Fruit fly (Drosophila melanogaster): ENCODE results near the gene CG10347.

Gene CG10347

dm6 chrX:11854758-11855465, at the start of gene CG10347, which contains the start of gene ATP7:
CG10347 (minus strand) TSS chrX:11854931.
ATP7 (plus strand) TSS chrX:11855022.
- TF ChIP-seq CG8478 (optimal IDR thresholded peaks at IDR 0.05) (no peak), psq (optimal IDR thresholded peaks at IDR 0.05) (no peak), usp (GFP tag; optimal IDR thresholded peaks at IDR 0.05) (no peak), EcR (GFP tag; optimal IDR thresholded peaks at IDR 0.05) (no peak), Dll (optimal IDR thresholded peaks at IDR 0.05) (no peak), pan (optimal IDR thresholded peaks at IDR 0.05) (no peak)

DNA sequence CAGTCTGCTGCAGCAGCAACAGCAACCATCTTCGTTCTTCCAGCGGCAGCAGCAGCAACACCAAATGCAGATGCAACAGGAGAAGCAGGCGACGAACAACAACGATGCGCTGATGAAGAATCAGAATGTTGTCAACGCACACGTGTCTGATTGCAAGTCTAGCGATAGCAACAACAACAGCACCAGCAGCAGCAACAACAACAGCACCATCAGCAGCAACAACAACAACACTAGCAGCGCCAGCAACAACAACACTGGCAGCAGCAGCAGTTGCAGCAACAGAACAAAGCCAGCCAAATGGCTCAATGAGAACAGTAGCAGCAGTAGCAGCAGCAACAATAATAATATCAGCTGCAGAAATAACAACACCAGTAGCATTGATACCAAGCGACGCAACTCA, 40.4 kb upstream of the CG10347 start:
- no peak for TF ChIP-seq Dll (optimal IDR thresholded peaks at IDR 0.05)
- TF ChIP-seq CG8478 (optimal IDR thresholded peaks at IDR 0.05): no peak
- no peak for TF ChIP-seq usp (GFP tag; optimal IDR thresholded peaks at IDR 0.05)
- TF ChIP-seq psq (optimal IDR thresholded peaks at IDR 0.05): no peak
- no peak for TF ChIP-seq pan (optimal IDR thresholded peaks at IDR 0.05)
- TF ChIP-seq EcR (GFP tag; optimal IDR thresholded peaks at IDR 0.05): no peak

DNA sequence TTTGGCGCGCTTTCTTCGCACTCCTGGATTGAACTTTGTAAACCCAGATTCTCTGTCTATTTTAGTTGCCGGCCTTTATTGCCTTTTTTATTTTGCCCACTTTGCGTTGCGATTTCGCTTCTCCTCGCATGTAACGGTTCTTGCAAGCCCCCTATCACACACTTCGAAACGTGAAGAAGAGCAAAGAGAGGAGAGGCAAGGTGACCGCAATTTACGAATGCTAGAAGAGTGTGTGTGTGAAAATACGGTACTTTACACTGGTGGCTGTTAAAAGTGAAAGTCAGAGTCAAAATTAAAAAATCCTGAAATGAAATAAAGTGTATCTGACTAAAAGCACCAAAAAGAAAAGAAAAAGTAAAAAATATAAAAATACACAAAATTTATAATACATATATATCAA, 39.5 kb upstream of the CG10347 start:
- TF ChIP-seq Dll (optimal IDR thresholded peaks at IDR 0.05) (no peak), pan (optimal IDR thresholded peaks at IDR 0.05) (no peak), EcR (GFP tag; optimal IDR thresholded peaks at IDR 0.05) (no peak), usp (GFP tag; optimal IDR thresholded peaks at IDR 0.05) (no peak), CG8478 (optimal IDR thresholded peaks at IDR 0.05) (no peak), psq (optimal IDR thresholded peaks at IDR 0.05) (no peak)

dm6 chrX:11893643-11894042, 38.9 kb upstream of the CG10347 start, which contains the start of gene wisp:
wisp (plus strand) TSS chrX:11893943.
- TF ChIP-seq EcR (GFP tag; optimal IDR thresholded peaks at IDR 0.05) (no peak), Dll (optimal IDR thresholded peaks at IDR 0.05) (no peak), psq (optimal IDR thresholded peaks at IDR 0.05) (no peak), CG8478 (optimal IDR thresholded peaks at IDR 0.05) (no peak), pan (optimal IDR thresholded peaks at IDR 0.05) (no peak), usp (GFP tag; optimal IDR thresholded peaks at IDR 0.05) (no peak)

DNA sequence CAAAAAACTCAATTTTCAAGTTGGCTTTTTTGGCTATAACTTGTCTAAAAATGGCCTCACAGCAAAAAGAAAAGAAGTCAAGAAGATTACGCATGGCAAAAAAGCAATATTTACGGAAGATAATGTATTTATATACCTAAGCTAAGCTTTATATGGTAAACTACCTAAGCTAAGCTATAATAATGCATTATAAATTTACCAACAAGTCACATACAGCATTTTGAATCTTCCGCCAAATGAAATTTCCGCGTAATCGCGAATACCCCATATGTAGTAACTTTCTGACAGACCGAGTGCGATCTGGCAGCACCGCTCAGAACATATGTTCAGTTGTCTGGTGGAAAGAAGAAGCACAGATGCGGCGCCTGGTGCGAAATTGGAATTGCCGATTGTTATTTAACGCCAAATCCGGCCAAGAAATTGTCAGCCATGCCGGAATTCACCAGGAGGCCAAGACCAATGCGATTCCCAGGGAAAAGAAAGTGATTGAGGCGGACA, 37.0 kb upstream of the CG10347 start, which contains the start of gene sicily:
TSS of gene sicily (plus strand) at position 51 of the 498 bp plus-strand sequence.
- TF ChIP-seq psq (optimal IDR thresholded peaks at IDR 0.05): no peak
- TF ChIP-seq pan (optimal IDR thresholded peaks at IDR 0.05): no peak

dm6 chrX:11888142-11888541, 33.4 kb upstream of the CG10347 start, which contains the start of gene CG1840:
CG1840 (plus strand) TSS chrX:11888352.
- no peak for TF ChIP-seq usp (GFP tag; optimal IDR thresholded peaks at IDR 0.05)
- no peak for TF ChIP-seq CG8478 (optimal IDR thresholded peaks at IDR 0.05)
- TF ChIP-seq Dll (optimal IDR thresholded peaks at IDR 0.05): no peak
- TF ChIP-seq EcR (GFP tag; optimal IDR thresholded peaks at IDR 0.05): no peak
- no peak for TF ChIP-seq pan (optimal IDR thresholded peaks at IDR 0.05)
- no peak for TF ChIP-seq psq (optimal IDR thresholded peaks at IDR 0.05)

- TF ChIP-seq pan (optimal IDR thresholded peaks at IDR 0.05): no peak
- TF ChIP-seq Dll (optimal IDR thresholded peaks at IDR 0.05): no peak
- no peak for TF ChIP-seq psq (optimal IDR thresholded peaks at IDR 0.05)
- no peak for TF ChIP-seq usp (GFP tag; optimal IDR thresholded peaks at IDR 0.05)
- TF ChIP-seq EcR (GFP tag; optimal IDR thresholded peaks at IDR 0.05): no peak
- no peak for TF ChIP-seq CG8478 (optimal IDR thresholded peaks at IDR 0.05)
Observed at dm6 chrX:11886976-11887375, 32.2 kb upstream of the CG10347 start, which contains the start of the genes CG10353 and SelG. CG10353 (minus strand) TSS chrX:11887162. SelG (plus strand) TSS chrX:11887284.

dm6 chrX:11885356-11885755, 30.6 kb upstream of the CG10347 start:
- TF ChIP-seq usp (GFP tag; optimal IDR thresholded peaks at IDR 0.05) (no peak), Dll (optimal IDR thresholded peaks at IDR 0.05) (no peak), pan (optimal IDR thresholded peaks at IDR 0.05) (no peak), psq (optimal IDR thresholded peaks at IDR 0.05) (no peak)

DNA sequence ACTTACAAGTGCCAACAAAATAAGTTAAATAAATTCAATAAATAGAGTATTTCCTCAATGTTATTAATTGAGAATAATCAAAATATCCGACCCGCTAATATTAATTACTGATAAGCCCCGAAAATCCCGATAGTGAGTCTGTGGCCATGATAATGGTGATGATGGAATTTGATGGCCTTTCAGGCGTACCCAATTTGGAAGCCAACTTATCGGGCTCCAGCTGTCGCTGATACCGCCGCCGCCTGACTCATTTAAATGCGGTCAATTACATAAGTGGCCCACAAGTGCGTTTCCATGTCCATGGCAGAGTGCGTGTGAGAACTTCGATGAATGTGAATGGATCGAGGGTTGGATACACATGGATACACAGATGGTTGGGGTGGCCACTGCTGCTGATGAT, 29.4 kb upstream of the CG10347 start:
- no peak for TF ChIP-seq psq (optimal IDR thresholded peaks at IDR 0.05)
- TF ChIP-seq usp (GFP tag; optimal IDR thresholded peaks at IDR 0.05): no peak
- TF ChIP-seq CG8478 (optimal IDR thresholded peaks at IDR 0.05): no peak
- TF ChIP-seq pan (optimal IDR thresholded peaks at IDR 0.05): no peak
- TF ChIP-seq Dll (optimal IDR thresholded peaks at IDR 0.05): no peak
- TF ChIP-seq EcR (GFP tag; optimal IDR thresholded peaks at IDR 0.05): no peak

DNA sequence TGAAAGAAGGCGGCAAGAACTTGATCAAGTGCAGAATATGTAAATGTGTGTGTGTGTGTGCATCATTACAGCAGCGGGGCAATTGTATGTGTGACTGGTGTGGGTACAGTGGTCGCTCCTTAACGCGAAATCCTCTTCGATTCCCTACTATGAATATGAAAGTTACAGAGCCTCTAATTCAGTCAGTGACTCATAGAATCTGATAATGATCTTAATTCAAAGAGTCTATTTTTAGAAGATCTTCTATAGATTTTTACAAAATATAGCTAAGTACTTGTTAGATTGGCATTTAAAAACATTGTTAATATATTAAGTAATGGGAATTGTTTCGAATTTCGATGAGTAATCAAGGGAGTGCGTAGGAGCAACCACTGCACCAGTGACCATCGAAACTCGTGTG, 27.7 kb upstream of the CG10347 start:
- TF ChIP-seq usp (GFP tag; optimal IDR thresholded peaks at IDR 0.05): no peak
- no peak for TF ChIP-seq pan (optimal IDR thresholded peaks at IDR 0.05)
- no peak for TF ChIP-seq CG8478 (optimal IDR thresholded peaks at IDR 0.05)
- TF ChIP-seq EcR (GFP tag; optimal IDR thresholded peaks at IDR 0.05): no peak
- no peak for TF ChIP-seq Dll (optimal IDR thresholded peaks at IDR 0.05)
- no peak for TF ChIP-seq psq (optimal IDR thresholded peaks at IDR 0.05)

dm6 chrX:11881686-11882085, 27.0 kb upstream of the CG10347 start:
- TF ChIP-seq usp (GFP tag; optimal IDR thresholded peaks at IDR 0.05): no peak
- no peak for TF ChIP-seq psq (optimal IDR thresholded peaks at IDR 0.05)
- TF ChIP-seq CG8478 (optimal IDR thresholded peaks at IDR 0.05): no peak
- no peak for TF ChIP-seq pan (optimal IDR thresholded peaks at IDR 0.05)
- TF ChIP-seq Dll (optimal IDR thresholded peaks at IDR 0.05): no peak

dm6 chrX:11877165-11877564, 22.4 kb upstream of the CG10347 start, which contains the start of gene CG10352:
CG10352 (minus strand) TSS chrX:11877168.
- TF ChIP-seq psq (optimal IDR thresholded peaks at IDR 0.05): no peak
- no peak for TF ChIP-seq usp (GFP tag; optimal IDR thresholded peaks at IDR 0.05)
- no peak for TF ChIP-seq pan (optimal IDR thresholded peaks at IDR 0.05)
- no peak for TF ChIP-seq Dll (optimal IDR thresholded peaks at IDR 0.05)
- no peak for TF ChIP-seq CG8478 (optimal IDR thresholded peaks at IDR 0.05)
- no peak for TF ChIP-seq EcR (GFP tag; optimal IDR thresholded peaks at IDR 0.05)
